Fruit fly (Drosophila melanogaster) whole organism, adult: ENCODE measurements around the gene CG17636.

ENCODE experiments used
- CG11617 ChIP-seq: fragments of 200-800 bp; sonication (Bioruptor generic); optimal IDR thresholded peaks from 2 replicates; lab custom pipeline; 2017; ENCODE audit warnings: mild to moderate bottlenecking, missing biosample characterization, missing genetic modification reagents, missing genetic modification characterization
- CG14711 ChIP-seq: fragments of 200-800 bp; sonication (Bioruptor generic); optimal IDR thresholded peaks from 2 replicates; lab custom pipeline; 2018; ENCODE audit warnings: missing biosample characterization, mild to moderate bottlenecking, missing genetic modification characterization, moderate library complexity
- CG33017 ChIP-seq: fragments of 200-800 bp; sonication (Bioruptor generic); optimal IDR thresholded peaks from 2 replicates; lab custom pipeline; 2018; ENCODE audit warnings: missing biosample characterization, mild to moderate bottlenecking, missing genetic modification characterization, moderate library complexity
- CG7045 ChIP-seq: fragments of 200-800 bp; sonication (Bioruptor generic); optimal IDR thresholded peaks from 2 replicates; lab custom pipeline; 2017; ENCODE audit warnings: missing biosample characterization, mild to moderate bottlenecking, missing genetic modification characterization
- kay ChIP-seq: fragments of 200-800 bp; sonication (Bioruptor generic); peaks from one replicate; lab custom pipeline; 2016; ENCODE audit warnings: missing biosample characterization, missing genetic modification characterization, borderline replicate concordance

dm6 chrX:126614-127013 lies at the start of gene CG17636:
- TF ChIP-seq CG14711 (tag; lab: Kevin White, UChicago) (no peak), CG11617 (GFP tag; lab: Kevin White, UChicago) (no peak), kay (GFP tag; lab: Kevin White, UChicago) (no peak), CG33017 (tag; lab: Kevin White, UChicago) (no peak), CG7045 (GFP tag; lab: Kevin White, UChicago) (no peak)
